Worm (Caenorhabditis elegans) whole organism, late embryonic: Measurements from ENCODE around the gene W01H2.2.

Experiments used
- F13H6.1 ChIP-seq: sonication (generic microtip); optimal IDR thresholded peaks from 2 replicates; lab custom pipeline; 2016; ENCODE audit warnings: missing genetic modification characterization, missing compliant biosample characterization
- K09A11.1 ChIP-seq: sonication (generic microtip); optimal IDR thresholded peaks from 2 replicates; lab custom pipeline; 2017; ENCODE audit warnings: antibody characterized with exemption, mild to moderate bottlenecking, missing genetic modification characterization, missing compliant biosample characterization; ENCODE audit not compliant: insufficient read depth
- T23F11.4 ChIP-seq: fragments of 200-800 bp; sonication (Bioruptor generic); optimal IDR thresholded peaks from 2 replicates; lab custom pipeline; 2018; ENCODE audit warnings: mild to moderate bottlenecking, missing genetic modification characterization, missing compliant biosample characterization
- ahr-1 ChIP-seq: sonication (generic microtip); optimal IDR thresholded peaks from 2 replicates; lab custom pipeline; 2016; ENCODE audit warnings: missing genetic modification characterization, missing compliant biosample characterization
- ama-1 ChIP-seq: fragments of 150-350 bp; optimal IDR thresholded peaks from 2 replicates; lab custom pipeline; 2014
- ceh-14 ChIP-seq: sonication (generic microtip); optimal IDR thresholded peaks from 2 replicates; lab custom pipeline; 2016; ENCODE audit warnings: missing genotype, missing genetic modification characterization, missing compliant biosample characterization
- ceh-18 ChIP-seq: sonication (generic microtip); optimal IDR thresholded peaks from 2 replicates; lab custom pipeline; 2016; ENCODE audit warnings: missing genetic modification characterization, missing compliant biosample characterization
- ceh-19 ChIP-seq: fragments of 200-800 bp; sonication (Bioruptor generic); optimal IDR thresholded peaks from 2 replicates; lab custom pipeline; 2018; ENCODE audit warnings: mild to moderate bottlenecking, missing genetic modification characterization, missing compliant biosample characterization
- ceh-22 ChIP-seq: sonication (generic microtip); optimal IDR thresholded peaks from 2 replicates; lab custom pipeline; 2017; ENCODE audit warnings: missing biosample characterization, missing genetic modification characterization
- ceh-30 ChIP-seq: fragments of 150-350 bp; optimal IDR thresholded peaks from 2 replicates; lab custom pipeline; 2014; ENCODE audit warnings: missing biosample characterization, missing genetic modification characterization
- ceh-34 ChIP-seq: sonication (generic microtip); optimal IDR thresholded peaks from 2 replicates; lab custom pipeline; 2016; ENCODE audit warnings: mild to moderate bottlenecking, missing genetic modification characterization, missing compliant biosample characterization
- ceh-45 ChIP-seq: fragments of 200-800 bp; sonication (Bioruptor generic); IDR thresholded peaks from 2 replicates; pipeline ENCODE4 v1.3.6; 2022; ENCODE audit warnings: missing genetic modification reagents, missing genetic modification characterization, missing compliant biosample characterization
- ceh-48 ChIP-seq: sonication (generic microtip); optimal IDR thresholded peaks from 2 replicates; lab custom pipeline; 2016; ENCODE audit warnings: missing genetic modification characterization, inconsistent platforms, missing compliant biosample characterization
- che-1 ChIP-seq: sonication (generic microtip); optimal IDR thresholded peaks from 2 replicates; lab custom pipeline; 2016; ENCODE audit warnings: mild to moderate bottlenecking, missing genetic modification characterization, missing compliant biosample characterization
- dve-1 ChIP-seq: sonication (generic microtip); optimal IDR thresholded peaks from 2 replicates; lab custom pipeline; 2017; ENCODE audit warnings: antibody characterized with exemption, mild to moderate bottlenecking, missing genetic modification characterization, missing compliant biosample characterization
- elt-2 ChIP-seq: sonication (generic microtip); optimal IDR thresholded peaks from 2 replicates; lab custom pipeline; 2016; ENCODE audit warnings: missing genetic modification reagents, missing genetic modification characterization, missing compliant biosample characterization
- ets-4 ChIP-seq: sonication (generic microtip); optimal IDR thresholded peaks from 2 replicates; lab custom pipeline; 2016; ENCODE audit warnings: missing genetic modification characterization, missing compliant biosample characterization
- eyg-1 ChIP-seq: sonication (generic microtip); optimal IDR thresholded peaks from 2 replicates; lab custom pipeline; 2016; ENCODE audit warnings: missing genotype, missing genetic modification characterization, missing compliant biosample characterization
- fkh-10 ChIP-seq: fragments of 150-350 bp; optimal IDR thresholded peaks from 2 replicates; lab custom pipeline; 2014; ENCODE audit warnings: missing biosample characterization, missing genetic modification reagents, missing genetic modification characterization
- hlh-13 ChIP-seq: fragments of 200-800 bp; sonication (Bioruptor generic); optimal IDR thresholded peaks from 2 replicates; lab custom pipeline; 2018; ENCODE audit warnings: mild to moderate bottlenecking, missing genetic modification characterization, missing compliant biosample characterization
- hlh-15 ChIP-seq: sonication (generic microtip); optimal IDR thresholded peaks from 2 replicates; lab custom pipeline; 2016; ENCODE audit warnings: missing genetic modification characterization, missing compliant biosample characterization
- hlh-30 ChIP-seq: sonication (generic microtip); optimal IDR thresholded peaks from 2 replicates; lab custom pipeline; 2017; ENCODE audit warnings: antibody characterized with exemption, missing genetic modification characterization, missing compliant biosample characterization; ENCODE audit not compliant: insufficient read depth
- hlh-8 ChIP-seq: sonication (generic microtip); optimal IDR thresholded peaks from 2 replicates; lab custom pipeline; 2016; ENCODE audit warnings: missing genotype, missing genetic modification characterization, missing compliant biosample characterization
- lim-6 ChIP-seq: sonication (generic microtip); optimal IDR thresholded peaks from 2 replicates; lab custom pipeline; 2016; ENCODE audit warnings: missing genetic modification characterization, missing compliant biosample characterization
- lin-11 ChIP-seq: fragments of 200-800 bp; sonication (Bioruptor generic); optimal IDR thresholded peaks from 2 replicates; lab custom pipeline; 2018; ENCODE audit warnings: mild to moderate bottlenecking, missing genetic modification characterization, missing compliant biosample characterization
- nfya-1 ChIP-seq: sonication (generic microtip); optimal IDR thresholded peaks from 2 replicates; lab custom pipeline; 2017; ENCODE audit warnings: missing genetic modification characterization, mild to moderate bottlenecking, missing compliant biosample characterization, antibody characterized with exemption, moderate library complexity
- nhr-11 ChIP-seq: fragments of 150-350 bp; optimal IDR thresholded peaks from 2 replicates; lab custom pipeline; 2014; ENCODE audit warnings: missing biosample characterization, missing genetic modification characterization
- npax-4 ChIP-seq: sonication (generic microtip); optimal IDR thresholded peaks from 2 replicates; lab custom pipeline; 2016; ENCODE audit warnings: missing genetic modification characterization, missing compliant biosample characterization
- pag-3 ChIP-seq: sonication (generic microtip); optimal IDR thresholded peaks from 2 replicates; lab custom pipeline; 2016; ENCODE audit warnings: missing compliant biosample characterization, missing genetic modification characterization, borderline replicate concordance
- pat-9 ChIP-seq: fragments of 200-800 bp; sonication (Bioruptor generic); optimal IDR thresholded peaks from 2 replicates; lab custom pipeline; 2018; ENCODE audit warnings: mild to moderate bottlenecking, missing genetic modification characterization, moderate library complexity, missing compliant biosample characterization
- pax-1 ChIP-seq: fragments of 150-350 bp; optimal IDR thresholded peaks from 2 replicates; lab custom pipeline; 2014; ENCODE audit warnings: missing biosample characterization, missing genetic modification characterization
- pha-2 ChIP-seq: sonication (generic microtip); optimal IDR thresholded peaks from 2 replicates; lab custom pipeline; 2017; ENCODE audit warnings: mild to moderate bottlenecking, missing genetic modification characterization, missing compliant biosample characterization
- pha-4 ChIP-seq: fragments of 150-350 bp; optimal IDR thresholded peaks from 2 replicates; lab custom pipeline; 2018; ENCODE audit warnings: missing biosample characterization, missing genetic modification reagents, missing genetic modification characterization
- pqm-1 ChIP-seq: sonication (generic microtip); optimal IDR thresholded peaks from 2 replicates; lab custom pipeline; 2016; ENCODE audit warnings: missing genetic modification characterization, missing compliant biosample characterization
- pros-1 ChIP-seq: fragments of 150-350 bp; optimal IDR thresholded peaks from 2 replicates; lab custom pipeline; 2014; ENCODE audit warnings: missing biosample characterization, missing genetic modification reagents, missing genetic modification characterization
- ref-2 ChIP-seq: sonication (generic microtip); optimal IDR thresholded peaks from 2 replicates; lab custom pipeline; 2016; ENCODE audit warnings: missing genetic modification characterization, missing compliant biosample characterization
- rnt-1 ChIP-seq: sonication (generic microtip); optimal IDR thresholded peaks from 2 replicates; lab custom pipeline; 2016; ENCODE audit warnings: missing genetic modification characterization, missing compliant biosample characterization
- sdc-2 ChIP-seq: sonication (generic microtip); optimal IDR thresholded peaks from 2 replicates; lab custom pipeline; 2016; ENCODE audit warnings: missing genotype, missing genetic modification characterization, missing compliant biosample characterization
- sox-4 ChIP-seq: sonication (generic microtip); optimal IDR thresholded peaks from 2 replicates; lab custom pipeline; 2017; ENCODE audit warnings: mild to moderate bottlenecking, missing genetic modification characterization, inconsistent platforms, missing compliant biosample characterization
- tbx-2 ChIP-seq: sonication (generic microtip); optimal IDR thresholded peaks from 2 replicates; lab custom pipeline; 2016; ENCODE audit warnings: missing genetic modification characterization, missing compliant biosample characterization
- unc-3 ChIP-seq, 2 experiments: fragments of 200-800 bp in 1 of 2; sonication (Bioruptor generic) in 1 of 2; sonication (generic microtip) in 1 of 2; conservative IDR thresholded peaks in 1 of 2; optimal IDR thresholded peaks in 1 of 2; 2 replicates each; pipeline versions ENCODE4 v1.3.6 to Lab custom; 2016 to 2022; ENCODE audit warnings: missing compliant biosample characterization in 2 of 2, missing genetic modification characterization in 2 of 2, missing genetic modification reagents in 1 of 2
- unc-42 ChIP-seq: sonication (generic microtip); optimal IDR thresholded peaks from 2 replicates; lab custom pipeline; 2016; ENCODE audit warnings: missing genotype, missing genetic modification characterization, missing compliant biosample characterization
- unc-86 ChIP-seq: sonication (generic microtip); optimal IDR thresholded peaks from 2 replicates; lab custom pipeline; 2016; ENCODE audit warnings: missing genetic modification characterization, missing compliant biosample characterization
- ztf-16 ChIP-seq: sonication (generic microtip); optimal IDR thresholded peaks from 2 replicates; lab custom pipeline; 2017; ENCODE audit warnings: missing genetic modification characterization, missing compliant biosample characterization

The W01H2.2 gene

ce11 chrX:4219487-4219886 is 1.2 kb upstream of the W01H2.2 start:
- TF ChIP-seq ahr-1 (tag; lab: Kevin White, UChicago) (no peak), lim-6 (tag; lab: Kevin White, UChicago) (no peak), lin-11 (tag; lab: Kevin White, UChicago) (no peak), ceh-34 (tag; lab: Kevin White, UChicago) (no peak), ama-1 (lab: Kevin White, UChicago) (no peak), ceh-14 (tag; lab: Kevin White, UChicago) (no peak), dve-1 (no peak), rnt-1 (tag; lab: Kevin White, UChicago) (no peak), unc-3 (GFP tag; conservative IDR thresholded peaks at IDR 0.05; lab: Robert Waterston, UW) (no peak), unc-3 (tag; optimal IDR thresholded peaks at IDR 0.05; lab: Kevin White, UChicago) (no peak), hlh-15 (tag; lab: Kevin White, UChicago) (no peak), ceh-19 (no peak)
- TF ChIP-seq, all 69 proteins: peak for 0

- TF ChIP-seq ztf-16 (tag; lab: Kevin White, UChicago): no peak
- no peak for TF ChIP-seq ceh-48
- TF ChIP-seq hlh-13 (GFP tag; lab: Kevin White, UChicago): no peak
- no peak for TF ChIP-seq T23F11.4
- TF ChIP-seq lim-6 (tag; lab: Kevin White, UChicago): no peak
- no peak for TF ChIP-seq dve-1
- no peak for TF ChIP-seq sdc-2 (tag; lab: Kevin White, UChicago)
- TF ChIP-seq ceh-19: no peak
- no peak for TF ChIP-seq nhr-11
- no peak for TF ChIP-seq hlh-8 (tag; lab: Kevin White, UChicago)
- no peak for TF ChIP-seq ceh-22
- no peak for TF ChIP-seq pax-1 (tag; lab: Kevin White, UChicago)
Observed at ce11 chrX:4216894-4217293, 1.4 kb downstream of the W01H2.2 start, which contains the start of the genes F20B6.10 and hpk-1. Gene F20B6.10 (minus strand): TSS chrX:4217196. Gene hpk-1 (minus strand): TSS chrX:4217290.

DNA sequence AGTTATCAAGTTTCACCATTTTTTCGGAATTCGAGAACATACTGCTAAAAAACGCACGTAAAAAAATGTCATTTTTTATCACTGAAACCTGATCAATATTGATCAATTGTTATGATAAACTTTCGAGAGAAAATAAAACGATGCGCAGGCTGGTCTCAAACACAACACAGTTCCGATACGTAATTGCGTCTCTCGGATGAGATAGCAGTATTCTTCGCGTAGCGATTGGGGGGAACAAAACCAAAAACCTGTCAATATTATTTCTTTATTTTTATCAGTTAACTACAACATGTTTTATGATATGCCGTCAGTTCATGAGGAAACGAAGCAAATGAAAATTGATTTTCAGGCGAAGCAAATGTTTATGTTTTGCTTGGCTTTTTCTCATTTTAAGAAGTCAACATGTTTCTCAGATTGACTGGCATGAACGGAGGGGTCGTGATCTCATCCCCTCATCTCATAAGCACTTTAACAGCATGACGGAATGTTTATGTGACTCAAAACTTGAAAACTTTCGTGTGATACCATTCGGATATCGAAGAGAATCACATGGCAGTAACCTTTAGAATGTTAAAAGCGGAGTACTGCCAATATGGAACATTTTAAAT is 2.7 kb downstream of the W01H2.2 start:
- TF ChIP-seq pqm-1 (tag; lab: Kevin White, UChicago): no peak
- no peak for TF ChIP-seq unc-42 (tag; lab: Kevin White, UChicago)
- TF ChIP-seq pat-9: no peak
- no peak for TF ChIP-seq pag-3 (tag; lab: Kevin White, UChicago)
- peak; percentile 65 for TF ChIP-seq elt-2 (tag; lab: Kevin White, UChicago)
- TF ChIP-seq ceh-45 (GFP tag; lab: Robert Waterston, UW): no peak

DNA sequence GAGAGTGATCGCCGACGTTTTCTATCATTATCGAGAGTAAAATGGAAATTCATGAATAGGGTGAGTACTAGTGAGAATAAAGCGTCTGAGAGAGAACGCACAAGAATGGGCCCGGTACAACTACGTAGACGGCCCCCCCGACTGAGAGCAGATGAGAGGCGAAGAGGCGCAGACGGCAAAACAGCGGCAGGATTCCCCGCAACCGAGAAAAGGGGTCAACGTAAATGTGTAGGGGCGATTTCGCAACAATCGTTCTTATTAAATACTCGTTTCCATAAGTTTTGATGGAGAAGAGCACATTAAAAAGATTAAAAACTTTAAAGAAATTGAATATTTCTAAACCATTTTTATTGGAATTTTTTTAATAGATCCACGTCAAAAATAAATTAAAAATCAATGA is 3.6 kb downstream of the W01H2.2 start:
- TF ChIP-seq ceh-30 (tag; lab: Kevin White, UChicago): no peak
- TF ChIP-seq K09A11.1 (tag; lab: Kevin White, UChicago): no peak
- TF ChIP-seq tbx-2 (tag; lab: Kevin White, UChicago): peak; percentile 29
- peak; percentile 74 for TF ChIP-seq sdc-2 (tag; lab: Kevin White, UChicago)
- TF ChIP-seq ets-4 (tag; lab: Kevin White, UChicago): no peak
- peak; percentile 8 for TF ChIP-seq nfya-1 (tag; lab: Kevin White, UChicago)

- TF ChIP-seq F13H6.1 (tag; lab: Kevin White, UChicago): peak; percentile 77
- TF ChIP-seq pros-1 (tag; lab: Kevin White, UChicago): peak; percentile 94
- peak; percentile 85 for TF ChIP-seq hlh-30 (tag; lab: Kevin White, UChicago)
- peak; percentile 95 for TF ChIP-seq tbx-2 (tag; lab: Kevin White, UChicago)
- peak; percentile 78 for TF ChIP-seq ceh-30 (tag; lab: Kevin White, UChicago)
- peak; percentile 55 for TF ChIP-seq che-1 (tag; lab: Kevin White, UChicago)
- TF ChIP-seq unc-86 (tag; lab: Kevin White, UChicago): peak; percentile 90
- TF ChIP-seq ceh-19: peak; percentile 71
- TF ChIP-seq ceh-45 (GFP tag; lab: Robert Waterston, UW): peak; percentile 75
- no peak for TF ChIP-seq pha-4 (tag; lab: Kevin White, UChicago)
- peak; percentile 97 for TF ChIP-seq ref-2 (tag; lab: Kevin White, UChicago)
- TF ChIP-seq fkh-10 (GFP tag; lab: Kevin White, UChicago): peak; percentile 68
- peak; percentile 79 for TF ChIP-seq hlh-8 (tag; lab: Kevin White, UChicago)
- TF ChIP-seq ceh-18 (tag; lab: Kevin White, UChicago): peak; percentile 99
- peak; percentile 66 for TF ChIP-seq pha-2
- TF ChIP-seq sox-4 (tag; lab: Kevin White, UChicago): peak; percentile 73
- TF ChIP-seq npax-4 (tag; lab: Kevin White, UChicago): peak; percentile 41
- TF ChIP-seq unc-3 (GFP tag; conservative IDR thresholded peaks at IDR 0.05; lab: Robert Waterston, UW): peak; percentile 68
- peak; percentile 81 for TF ChIP-seq unc-3 (tag; optimal IDR thresholded peaks at IDR 0.05; lab: Kevin White, UChicago)
- TF ChIP-seq ceh-22: peak; percentile 82
- TF ChIP-seq eyg-1: peak; percentile 73
Observed at ce11 chrX:4209131-4209530, 9.1 kb downstream of the W01H2.2 start.
